Worm (Caenorhabditis elegans): Measurements from ENCODE around the gene rps-21.

Gene rps-21

ce11 chrIII:7178497-7178896 lies 10.9 kb downstream of the rps-21 start:
- no peak for TF ChIP-seq nhr-2 (tag; optimal IDR thresholded peaks at IDR 0.05)
- TF ChIP-seq drap-1 (GFP tag; optimal IDR thresholded peaks at IDR 0.05): no peak
- no peak for TF ChIP-seq nhr-28 (tag; optimal IDR thresholded peaks at IDR 0.05)

- TF ChIP-seq M03D4.4 (tag; optimal IDR thresholded peaks at IDR 0.05): no peak
- TF ChIP-seq ztf-11 (tag; optimal IDR thresholded peaks at IDR 0.05): no peak
- no peak for TF ChIP-seq mls-2 (tag; optimal IDR thresholded peaks at IDR 0.05)
- no peak for TF ChIP-seq elt-3 (tag; optimal IDR thresholded peaks at IDR 0.05)
- no peak for TF ChIP-seq ham-2 (GFP tag; optimal IDR thresholded peaks at IDR 0.05)
- no peak for TF ChIP-seq drap-1 (GFP tag; optimal IDR thresholded peaks at IDR 0.05)
- no peak for TF ChIP-seq mep-1 (tag; optimal IDR thresholded peaks at IDR 0.05)
- TF ChIP-seq mab-5 (tag; optimal IDR thresholded peaks at IDR 0.05): no peak
Measured at ce11 chrIII:7170090-7170489, 19.3 kb downstream of the rps-21 start.

ce11 chrIII:7167568-7167937 lies 21.9 kb downstream of the rps-21 start, which contains the start of gene acs-4:
Gene acs-4 (plus strand): TSS chrIII:7167838.
- no peak for TF ChIP-seq nhr-2 (tag; optimal IDR thresholded peaks at IDR 0.05)
- no peak for TF ChIP-seq cnd-1 (tag; optimal IDR thresholded peaks at IDR 0.05)
- no peak for TF ChIP-seq nhr-76 (tag; optimal IDR thresholded peaks at IDR 0.05)
- no peak for TF ChIP-seq elt-3 (tag; optimal IDR thresholded peaks at IDR 0.05)
- TF ChIP-seq sptf-1 (tag; optimal IDR thresholded peaks at IDR 0.05): no peak
- no peak for TF ChIP-seq unc-62 (GFP tag; optimal IDR thresholded peaks at IDR 0.05)
- no peak for TF ChIP-seq flh-1 (GFP tag; optimal IDR thresholded peaks at IDR 0.05)

- peak; percentile 11 for TF ChIP-seq drap-1 (GFP tag; optimal IDR thresholded peaks at IDR 0.05)
- no peak for TF ChIP-seq elt-1 (tag; optimal IDR thresholded peaks at IDR 0.05; ENCODE audit: borderline replicate concordance, insufficient read depth)
- peak; percentile 6 for TF ChIP-seq nhr-237 (tag; optimal IDR thresholded peaks at IDR 0.05)
Measured at ce11 chrIII:7166664-7167567, 22.5 kb downstream of the rps-21 start.

ce11 chrIII:7165816-7166229 lies 23.6 kb downstream of the rps-21 start:
- TF ChIP-seq ces-1 (GFP tag; optimal IDR thresholded peaks at IDR 0.05) (peak; percentile 10), elt-1 (tag; optimal IDR thresholded peaks at IDR 0.05; ENCODE audit: borderline replicate concordance, insufficient read depth) (no peak)

ce11 chrIII:7165276-7165675 lies 24.2 kb downstream of the rps-21 start:
- no peak for TF ChIP-seq sptf-1 (tag; optimal IDR thresholded peaks at IDR 0.05)
- TF ChIP-seq drap-1 (GFP tag; optimal IDR thresholded peaks at IDR 0.05): no peak
- no peak for TF ChIP-seq ztf-11 (tag; optimal IDR thresholded peaks at IDR 0.05)
- no peak for TF ChIP-seq unc-120 (tag; optimal IDR thresholded peaks at IDR 0.05; ENCODE audit: poor library complexity, severe bottlenecking)
- no peak for TF ChIP-seq lsy-2 (tag; optimal IDR thresholded peaks at IDR 0.05)
- no peak for TF ChIP-seq ces-1 (GFP tag; optimal IDR thresholded peaks at IDR 0.05)
- no peak for TF ChIP-seq M03D4.4 (tag; optimal IDR thresholded peaks at IDR 0.05)
- no peak for TF ChIP-seq blmp-1 (tag; optimal IDR thresholded peaks at IDR 0.05)
- no peak for TF ChIP-seq flh-1 (GFP tag; optimal IDR thresholded peaks at IDR 0.05)
- TF ChIP-seq unc-39 (tag; optimal IDR thresholded peaks at IDR 0.05): no peak
- no peak for TF ChIP-seq lin-13 (tag; optimal IDR thresholded peaks at IDR 0.05)
- no peak for TF ChIP-seq mab-5 (tag; optimal IDR thresholded peaks at IDR 0.05)
- TF ChIP-seq nhr-237 (tag; optimal IDR thresholded peaks at IDR 0.05): no peak
- TF ChIP-seq lin-32 (GFP tag; optimal IDR thresholded peaks at IDR 0.05): no peak

ce11 chrIII:7162065-7162762 lies 27.2 kb downstream of the rps-21 start, which contains the start of the genes syf-2 and K04G7.1:
Gene syf-2 (minus strand): TSS chrIII:7162115.
Gene K04G7.1 (plus strand): TSS chrIII:7162712.
- TF ChIP-seq flh-1 (GFP tag; optimal IDR thresholded peaks at IDR 0.05): no peak
- peak; percentile 96 for TF ChIP-seq lin-13 (tag; optimal IDR thresholded peaks at IDR 0.05)
- TF ChIP-seq nhr-28 (tag; optimal IDR thresholded peaks at IDR 0.05): no peak
- TF ChIP-seq mep-1 (tag; optimal IDR thresholded peaks at IDR 0.05): peak; percentile 98
- TF ChIP-seq ceh-43 (GFP tag; optimal IDR thresholded peaks at IDR 0.05): peak; percentile 3
- peak; percentile 87 for TF ChIP-seq ceh-39 (tag; optimal IDR thresholded peaks at IDR 0.05)
- peak; percentile 78 for TF ChIP-seq sptf-1 (tag; optimal IDR thresholded peaks at IDR 0.05)
- peak; percentile 85 for TF ChIP-seq pha-4 (tag; optimal IDR thresholded peaks at IDR 0.05)
- TF ChIP-seq tbx-8 (GFP tag; optimal IDR thresholded peaks at IDR 0.05): no peak
- peak; percentile 53 for TF ChIP-seq unc-120 (tag; optimal IDR thresholded peaks at IDR 0.05; ENCODE audit: poor library complexity, severe bottlenecking)
- TF ChIP-seq ham-2 (GFP tag; optimal IDR thresholded peaks at IDR 0.05): no peak
- no peak for TF ChIP-seq unc-39 (tag; optimal IDR thresholded peaks at IDR 0.05)
- peak; percentile 42 for TF ChIP-seq drap-1 (GFP tag; optimal IDR thresholded peaks at IDR 0.05)
- peak; percentile 89 for TF ChIP-seq lsy-2 (tag; optimal IDR thresholded peaks at IDR 0.05)
- TF ChIP-seq ceh-83 (GFP tag; optimal IDR thresholded peaks at IDR 0.05): no peak
- TF ChIP-seq nhr-237 (tag; optimal IDR thresholded peaks at IDR 0.05): peak; percentile 88
- no peak for TF ChIP-seq bed-3 (GFP tag; optimal IDR thresholded peaks at IDR 0.05)
- peak; percentile 69 for TF ChIP-seq hlh-1 (tag; optimal IDR thresholded peaks at IDR 0.05)
- peak; percentile 80 for TF ChIP-seq ces-1 (GFP tag; optimal IDR thresholded peaks at IDR 0.05)
- peak; percentile 9 for TF ChIP-seq mls-2 (tag; optimal IDR thresholded peaks at IDR 0.05)
- TF ChIP-seq unc-62 (GFP tag; optimal IDR thresholded peaks at IDR 0.05): peak; percentile 70
- TF ChIP-seq nhr-2 (tag; optimal IDR thresholded peaks at IDR 0.05): peak; percentile 42
- no peak for TF ChIP-seq M03D4.4 (tag; optimal IDR thresholded peaks at IDR 0.05)

All from whole organism, mixed stage, embryonic.